Fruit fly (Drosophila melanogaster): ENCODE measurements around the gene CG7296.

- no peak for TF ChIP-seq Myc (optimal IDR thresholded peaks at IDR 0.05)
- no peak for TF ChIP-seq lola (GFP tag; optimal IDR thresholded peaks at IDR 0.05)
- no peak for TF ChIP-seq psq (GFP tag; optimal IDR thresholded peaks at IDR 0.05)
- TF ChIP-seq Jra (GFP tag; optimal IDR thresholded peaks at IDR 0.05), result no peak
- no peak for TF ChIP-seq pan (optimal IDR thresholded peaks at IDR 0.05)
Observed at dm6 chr2L:10657981-10658380, 28.9 kb downstream of the CG7296 start, which contains the start of gene CG45690.
